Worm (Caenorhabditis elegans): ENCODE results near the gene spp-9.
A peak's percentile ranks its signal among the peaks of the same experiment; 100 is the strongest.

ce11 chrX:11522058-11522757 lies 34.6 kb downstream of the spp-9 start, which contains the start of gene sdc-2:
- TF ChIP-seq unc-62 (GFP tag; optimal IDR thresholded peaks at IDR 0.05): peak; percentile 43
- peak; percentile 52 for TF ChIP-seq pha-4 (tag; optimal IDR thresholded peaks at IDR 0.05)
- no peak for TF ChIP-seq blmp-1 (tag; optimal IDR thresholded peaks at IDR 0.05)
- TF ChIP-seq sem-2 (GFP tag; optimal IDR thresholded peaks at IDR 0.05): no peak
- no peak for TF ChIP-seq sptf-1 (tag; optimal IDR thresholded peaks at IDR 0.05)
- no peak for TF ChIP-seq nhr-12 (tag; optimal IDR thresholded peaks at IDR 0.05)
- TF ChIP-seq mls-2 (tag; optimal IDR thresholded peaks at IDR 0.05): no peak
- TF ChIP-seq tbx-8 (GFP tag; optimal IDR thresholded peaks at IDR 0.05): no peak
- no peak for TF ChIP-seq lin-13 (tag; optimal IDR thresholded peaks at IDR 0.05)
- TF ChIP-seq unc-39 (tag; optimal IDR thresholded peaks at IDR 0.05): no peak
- TF ChIP-seq elt-3 (tag; optimal IDR thresholded peaks at IDR 0.05): no peak
